Fruit fly (Drosophila melanogaster) whole organism: Measurements from ENCODE around the gene CG13062.

Source experiments
- Dll ChIP-seq: fragments of >200 bp; optimal IDR thresholded peaks from 2 replicates; lab custom pipeline; 2017
- EcR ChIP-seq, 2 experiments: fragments of >200 bp; optimal IDR thresholded peaks; 2 replicates each; lab custom pipeline; 2017; ENCODE audit warnings: missing biosample characterization in 2 of 2, missing genetic modification characterization in 2 of 2, missing genetic modification reagents in 2 of 2
- pan ChIP-seq: fragments of >200 bp; optimal IDR thresholded peaks from 2 replicates; lab custom pipeline; 2017
- psq ChIP-seq: fragments of >200 bp; optimal IDR thresholded peaks from 2 replicates; lab custom pipeline; 2017
- usp ChIP-seq: fragments of >200 bp; optimal IDR thresholded peaks from 2 replicates; lab custom pipeline; 2017; ENCODE audit warnings: missing biosample characterization, missing genetic modification characterization, mixed read lengths

- TF ChIP-seq EcR (GFP tag; optimal IDR thresholded peaks at IDR 0.05; lab: Kevin White, UChicago) (no peak), pan (lab: Kevin White, UChicago) (no peak), Dll (lab: Kevin White, UChicago) (no peak), psq (no peak), usp (GFP tag; lab: Kevin White, UChicago) (no peak)
Observed at dm6 chr3L:16303982-16304381, 10.1 kb upstream of the CG13062 start, which contains the start of gene CG43249.
